Fruit fly (Drosophila melanogaster) whole organism, embryonic: ENCODE measurements around the gene CG4456.
A peak's percentile ranks its signal among the peaks of the same experiment; 100 is the strongest.

Source experiments
- Asciz ChIP-seq: fragments of 200-800 bp; sonication (Bioruptor generic); optimal IDR thresholded peaks from 2 replicates; lab custom pipeline; 2017; ENCODE audit warnings: missing biosample characterization, mild to moderate bottlenecking, missing genetic modification characterization, missing genetic modification reagents
- BEAF-32 ChIP-seq: fragments of 200-800 bp; sonication (Bioruptor generic); optimal IDR thresholded peaks from 3 replicates; lab custom pipeline; 2017; ENCODE audit warnings: missing biosample characterization, missing genetic modification characterization, mild to moderate bottlenecking, moderate library complexity, missing genetic modification reagents
- Blimp-1 ChIP-seq: fragments of 200-800 bp; sonication (Bioruptor generic); optimal IDR thresholded peaks from 3 replicates; lab custom pipeline; 2018; ENCODE audit warnings: missing biosample characterization, missing genetic modification characterization, mild to moderate bottlenecking, moderate library complexity, missing genetic modification reagents
- CG10565 ChIP-seq: fragments of 200-800 bp; sonication (Bioruptor generic); optimal IDR thresholded peaks from 3 replicates; lab custom pipeline; 2016; ENCODE audit warnings: missing biosample characterization, mild to moderate bottlenecking, missing genetic modification characterization
- CG12236 ChIP-seq: fragments of 200-800 bp; sonication (Bioruptor generic); optimal IDR thresholded peaks from 2 replicates; lab custom pipeline; 2016; ENCODE audit warnings: missing biosample characterization, missing genetic modification characterization
- CG13287 ChIP-seq: fragments of 200-800 bp; sonication (Bioruptor generic); IDR thresholded peaks from 2 replicates; pipeline ENCODE4 v1.3.6; 2022; ENCODE audit warnings: missing biosample characterization, missing genetic modification characterization; ENCODE audit not compliant: partially characterized antibody
- CG13624 ChIP-seq: fragments of 200-800 bp; sonication (Bioruptor generic); optimal IDR thresholded peaks from 2 replicates; lab custom pipeline; 2016; ENCODE audit warnings: missing biosample characterization, missing genetic modification characterization
- CG14965 ChIP-seq: fragments of 200-800 bp; sonication (Bioruptor generic); optimal IDR thresholded peaks from 2 replicates; lab custom pipeline; 2016; ENCODE audit warnings: missing biosample characterization, missing genetic modification characterization, borderline replicate concordance
- CG17328 ChIP-seq: fragments of 200-800 bp; sonication (Bioruptor generic); IDR thresholded peaks from 2 replicates; pipeline ENCODE4 v1.3.6; 2022; ENCODE audit warnings: missing biosample characterization, missing genetic modification characterization
- CG17568 ChIP-seq: fragments of 200-800 bp; sonication (Bioruptor generic); optimal IDR thresholded peaks from 2 replicates; lab custom pipeline; 2018; ENCODE audit warnings: missing biosample characterization, mild to moderate bottlenecking, missing genetic modification characterization, moderate library complexity
- CG2129 ChIP-seq: fragments of 200-800 bp; sonication (Bioruptor generic); IDR thresholded peaks from 2 replicates; pipeline ENCODE4 v1.3.6; 2022; ENCODE audit warnings: missing biosample characterization, missing genetic modification characterization; ENCODE audit not compliant: partially characterized antibody
- CG2875 ChIP-seq: fragments of 200-800 bp; sonication (Bioruptor generic); optimal IDR thresholded peaks from 2 replicates; lab custom pipeline; 2017; ENCODE audit warnings: missing biosample characterization, mild to moderate bottlenecking, missing genetic modification characterization, missing genetic modification reagents
- CG30403 ChIP-seq: fragments of 200-800 bp; sonication (Bioruptor generic); optimal IDR thresholded peaks from 3 replicates; lab custom pipeline; 2016; ENCODE audit warnings: missing biosample characterization, missing genetic modification characterization
- CG3065 ChIP-seq: fragments of 200-800 bp; sonication (Bioruptor generic); optimal IDR thresholded peaks from 2 replicates; lab custom pipeline; 2016; ENCODE audit warnings: missing biosample characterization, missing genetic modification characterization
- CG4404 ChIP-seq: fragments of 200-800 bp; sonication (Bioruptor generic); IDR thresholded peaks from 2 replicates; pipeline ENCODE4 v1.3.6; 2022; ENCODE audit warnings: missing biosample characterization, missing genetic modification characterization
- CG6854 ChIP-seq: fragments of 200-800 bp; sonication (Bioruptor generic); optimal IDR thresholded peaks from 3 replicates; lab custom pipeline; 2017; ENCODE audit warnings: missing biosample characterization, mild to moderate bottlenecking, missing genetic modification characterization
- Camta ChIP-seq: fragments of 200-800 bp; sonication (Bioruptor generic); optimal IDR thresholded peaks from 2 replicates; lab custom pipeline; 2016; ENCODE audit warnings: missing biosample characterization, missing genetic modification characterization
- CkIIα-i1 ChIP-seq: fragments of 200-800 bp; sonication (Bioruptor generic); IDR thresholded peaks from 2 replicates; pipeline ENCODE4 v1.3.6; 2022; ENCODE audit warnings: missing biosample characterization, missing genetic modification characterization
- Dip3 ChIP-seq: fragments of 200-800 bp; sonication (Bioruptor generic); optimal IDR thresholded peaks from 3 replicates; lab custom pipeline; 2016; ENCODE audit warnings: missing biosample characterization, missing genetic modification characterization
- Dp ChIP-seq: fragments of 200-800 bp; sonication (Bioruptor generic); optimal IDR thresholded peaks from 2 replicates; lab custom pipeline; 2018; ENCODE audit warnings: missing biosample characterization, mild to moderate bottlenecking, missing genetic modification characterization, moderate library complexity
- ERR ChIP-seq: fragments of 200-800 bp; sonication (Bioruptor generic); optimal IDR thresholded peaks from 2 replicates; lab custom pipeline; 2016; ENCODE audit warnings: missing biosample characterization, missing genetic modification characterization
- Ets97D ChIP-seq: fragments of 200-800 bp; sonication (Bioruptor generic); optimal IDR thresholded peaks from 3 replicates; lab custom pipeline; 2016; ENCODE audit warnings: missing biosample characterization, missing genetic modification characterization
- Fer3 ChIP-seq: fragments of 200-800 bp; sonication (Bioruptor generic); optimal IDR thresholded peaks from 2 replicates; lab custom pipeline; 2018; ENCODE audit warnings: missing biosample characterization, mild to moderate bottlenecking, missing genetic modification characterization, moderate library complexity
- Gsc ChIP-seq: fragments of 200-800 bp; sonication (Bioruptor generic); IDR thresholded peaks from 2 replicates; pipeline ENCODE4 v1.3.6; 2022; ENCODE audit warnings: missing biosample characterization, missing genetic modification characterization
- Gug ChIP-seq: fragments of 200-800 bp; sonication (Bioruptor generic); IDR thresholded peaks from 4 replicates; pipeline ENCODE4 v1.3.6; 2022; ENCODE audit warnings: missing biosample characterization, missing genetic modification characterization
- HLHmδ ChIP-seq: fragments of 200-800 bp; sonication (Bioruptor generic); optimal IDR thresholded peaks from 2 replicates; lab custom pipeline; 2018; ENCODE audit warnings: missing biosample characterization, mild to moderate bottlenecking, missing genetic modification characterization, moderate library complexity
- Jarid2 ChIP-seq: fragments of 200-800 bp; sonication (Bioruptor generic); optimal IDR thresholded peaks from 3 replicates; lab custom pipeline; 2017; ENCODE audit warnings: mild to moderate bottlenecking, missing biosample characterization, missing genetic modification reagents, missing genetic modification characterization
- NC2α ChIP-seq: fragments of 200-800 bp; sonication (Bioruptor generic); optimal IDR thresholded peaks from 2 replicates; lab custom pipeline; 2016; ENCODE audit warnings: missing biosample characterization, missing genetic modification characterization
- Nf-YC ChIP-seq: fragments of 200-800 bp; optimal IDR thresholded peaks from 3 replicates; lab custom pipeline; 2019; ENCODE audit warnings: missing biosample characterization, mild to moderate bottlenecking, missing genetic modification characterization, moderate library complexity
- Rx ChIP-seq: fragments of 200-800 bp; sonication (Bioruptor generic); IDR thresholded peaks from 2 replicates; pipeline ENCODE4 v1.3.6; 2022; ENCODE audit warnings: missing biosample characterization, missing genetic modification characterization
- amos ChIP-seq: fragments of 200-800 bp; sonication (Bioruptor generic); IDR thresholded peaks from 2 replicates; pipeline ENCODE4 v1.3.6; 2022; ENCODE audit warnings: missing biosample characterization, missing genetic modification characterization; ENCODE audit not compliant: partially characterized antibody
- aop ChIP-seq: fragments of 200-800 bp; sonication (Bioruptor generic); IDR thresholded peaks from 2 replicates; pipeline ENCODE4 v1.3.6; 2022; ENCODE audit warnings: missing biosample characterization, missing genetic modification characterization
- az2 ChIP-seq: fragments of 200-800 bp; sonication (Bioruptor generic); optimal IDR thresholded peaks from 3 replicates; lab custom pipeline; 2016; ENCODE audit warnings: missing biosample characterization, missing genetic modification characterization
- bab2 ChIP-seq: fragments of 200-800 bp; sonication (Bioruptor generic); optimal IDR thresholded peaks from 2 replicates; lab custom pipeline; 2016; ENCODE audit warnings: missing biosample characterization, missing genetic modification characterization
- bsh ChIP-seq, 2 experiments: fragments of 200-800 bp; sonication (Bioruptor generic); optimal IDR thresholded peaks; 2 replicates each; lab custom pipeline; 2017 to 2018; ENCODE audit warnings: mild to moderate bottlenecking in 2 of 2, missing biosample characterization in 2 of 2, missing genetic modification characterization in 2 of 2, moderate library complexity in 1 of 2
- cato ChIP-seq: fragments of 200-800 bp; sonication (Bioruptor generic); optimal IDR thresholded peaks from 2 replicates; lab custom pipeline; 2016; ENCODE audit warnings: missing biosample characterization, missing genetic modification characterization, borderline replicate concordance
- dpn ChIP-seq, 2 experiments: fragments of 200-800 bp; sonication (Bioruptor generic); optimal IDR thresholded peaks; 3 replicates each; lab custom pipeline; 2016; ENCODE audit warnings: missing biosample characterization in 2 of 2, missing genetic modification characterization in 2 of 2
- dysf ChIP-seq: fragments of 200-800 bp; sonication (Bioruptor generic); IDR thresholded peaks from 3 replicates; pipeline ENCODE4 v1.3.6; 2022; ENCODE audit warnings: missing biosample characterization, missing genetic modification characterization
- esg ChIP-seq: fragments of 200-800 bp; sonication (Bioruptor generic); conservative IDR thresholded peaks from 2 replicates; pipeline ENCODE4 v1.3.6; 2022; ENCODE audit warnings: missing biosample characterization, missing genetic modification characterization
- fd3F ChIP-seq: fragments of 200-800 bp; sonication (Bioruptor generic); optimal IDR thresholded peaks from 2 replicates; lab custom pipeline; 2018; ENCODE audit warnings: missing biosample characterization, mild to moderate bottlenecking, missing genetic modification characterization, moderate library complexity
- fd64A ChIP-seq: fragments of 200-800 bp; sonication (Bioruptor generic); optimal IDR thresholded peaks from 3 replicates; lab custom pipeline; 2018; ENCODE audit warnings: missing biosample characterization, mild to moderate bottlenecking, missing genetic modification characterization
- fru ChIP-seq: fragments of >200 bp; optimal IDR thresholded peaks from 2 replicates; lab custom pipeline; 2017
- ftz-f1 ChIP-seq: fragments of 200-800 bp; sonication (Bioruptor generic); optimal IDR thresholded peaks from 2 replicates; lab custom pipeline; 2016; ENCODE audit warnings: missing biosample characterization, missing genetic modification characterization
- kni ChIP-seq: fragments of 200-800 bp; sonication (Bioruptor generic); optimal IDR thresholded peaks from 3 replicates; lab custom pipeline; 2017; ENCODE audit warnings: mild to moderate bottlenecking, missing biosample characterization, missing genetic modification reagents, missing genetic modification characterization
- mam ChIP-seq: fragments of 200-800 bp; sonication (Bioruptor generic); optimal IDR thresholded peaks from 3 replicates; lab custom pipeline; 2016; ENCODE audit warnings: missing biosample characterization, missing genetic modification characterization
- pb ChIP-seq: fragments of 200-800 bp; sonication (Bioruptor generic); optimal IDR thresholded peaks from 3 replicates; lab custom pipeline; 2016; ENCODE audit warnings: missing biosample characterization, missing genetic modification characterization
- pros ChIP-seq: fragments of 200-800 bp; sonication (Bioruptor generic); optimal IDR thresholded peaks from 3 replicates; lab custom pipeline; 2019; ENCODE audit warnings: missing biosample characterization, mild to moderate bottlenecking, missing genetic modification characterization, moderate library complexity
- ranshi ChIP-seq: fragments of 200-800 bp; sonication (Bioruptor generic); IDR thresholded peaks from 2 replicates; pipeline ENCODE4 v1.3.6; 2022; ENCODE audit warnings: missing biosample characterization, missing genetic modification characterization
- scrt ChIP-seq: fragments of 200-800 bp; sonication (Bioruptor generic); optimal IDR thresholded peaks from 2 replicates; lab custom pipeline; 2018; ENCODE audit warnings: missing biosample characterization, mild to moderate bottlenecking, missing genetic modification characterization, moderate library complexity
- zfh2 ChIP-seq: fragments of 200-800 bp; sonication (Bioruptor generic); optimal IDR thresholded peaks from 2 replicates; lab custom pipeline; 2016; ENCODE audit warnings: missing biosample characterization, missing genetic modification characterization

The CG4456 gene

dm6 chr3L:9402157-9402890, 29.8 kb downstream of the CG4456 start, which contains the start of gene eIF4E1 (continued):
- TF ChIP-seq Camta (peak; percentile 32), Nf-YC (peak; percentile 47), az2 (no peak), scrt (GFP tag; lab: Kevin White, UChicago) (no peak), pb (GFP tag; lab: Kevin White, UChicago) (peak; percentile 7), ftz-f1 (GFP tag; lab: Kevin White, UChicago) (peak; percentile 40), Asciz (GFP tag; lab: Kevin White, UChicago) (no peak), CG13624 (GFP tag; lab: Kevin White, UChicago) (peak; percentile 40), bab2 (GFP tag; lab: Kevin White, UChicago) (no peak), Blimp-1 (GFP tag; lab: Kevin White, UChicago) (no peak), HLHmδ (GFP tag; lab: Kevin White, UChicago) (no peak), CG4404 (no peak), Jarid2 (GFP tag; lab: Kevin White, UChicago) (no peak), CG12236 (GFP tag; lab: Kevin White, UChicago) (no peak), CG17568 (GFP tag; lab: Kevin White, UChicago) (no peak), fd64A (GFP tag; lab: Kevin White, UChicago) (no peak), CkIIα-i1 (GFP tag; lab: Robert Waterston, UW) (no peak), CG6854 (GFP tag; lab: Kevin White, UChicago) (no peak), ranshi (GFP tag; lab: Robert Waterston, UW) (no peak), zfh2 (GFP tag; lab: Kevin White, UChicago) (peak; percentile 16), Dp (GFP tag; lab: Kevin White, UChicago) (peak; percentile 54), mam (GFP tag; lab: Kevin White, UChicago) (peak; percentile 60), dpn (GFP tag; optimal IDR thresholded peaks at IDR 0.05; lab: Kevin White, UChicago) (peak in 1 of 2 experiments; percentile 62), CG30403 (peak; percentile 7), Rx (no peak), CG3065 (no peak), amos (GFP tag; lab: Robert Waterston, UW) (peak; percentile 86), CG17328 (GFP tag; lab: Robert Waterston, UW) (no peak), dysf (no peak), CG2129 (peak; percentile 34; the same call in 1 of the 2 replicates), BEAF-32 (peak; percentile 90), Dip3 (GFP tag; lab: Kevin White, UChicago) (no peak), CG2875 (no peak), NC2α (GFP tag; lab: Kevin White, UChicago) (no peak), bsh (GFP tag; optimal IDR thresholded peaks at IDR 0.05; lab: Kevin White, UChicago) (no peak), Gsc (GFP tag; lab: Robert Waterston, UW) (no peak), fru (lab: Kevin White, UChicago) (no peak), ERR (peak; percentile 3), aop (GFP tag; lab: Robert Waterston, UW) (no peak), CG14965 (GFP tag; lab: Kevin White, UChicago) (no peak), CG10565 (no peak), Fer3 (tag; lab: Kevin White, UChicago) (no peak), Gug (GFP tag; lab: Robert Waterston, UW) (peak; percentile 33; the same call in 1 of the 4 replicates), CG13287 (GFP tag; lab: Robert Waterston, UW) (peak; percentile 80), esg (GFP tag; lab: Robert Waterston, UW) (no peak), Ets97D (GFP tag; lab: Kevin White, UChicago) (peak; percentile 96), pros (no peak), kni (GFP tag; lab: Kevin White, UChicago) (no peak), cato (GFP tag; lab: Kevin White, UChicago) (no peak), fd3F (GFP tag; lab: Kevin White, UChicago) (no peak)
